Fruit fly (Drosophila melanogaster) whole organism, embryonic: ENCODE measurements around the gene Cep97.

Experiments used
- Bdp1 ChIP-seq: fragments of 200-800 bp; sonication (Bioruptor generic); optimal IDR thresholded peaks from 3 replicates; lab custom pipeline; 2016; ENCODE audit warnings: missing biosample characterization, missing genetic modification characterization
- CG10321 ChIP-seq: fragments of 200-800 bp; sonication (Bioruptor generic); IDR thresholded peaks from 2 replicates; pipeline ENCODE4 v1.3.6; 2022; ENCODE audit warnings: missing biosample characterization, missing genetic modification characterization
- CG10959 ChIP-seq: fragments of 200-800 bp; sonication (Bioruptor generic); IDR thresholded peaks from 2 replicates; pipeline ENCODE4 v1.3.6; 2022; ENCODE audit warnings: missing biosample characterization, missing genetic modification characterization
- CG13287 ChIP-seq: fragments of 200-800 bp; sonication (Bioruptor generic); IDR thresholded peaks from 2 replicates; pipeline ENCODE4 v1.3.6; 2022; ENCODE audit warnings: missing biosample characterization, missing genetic modification characterization; ENCODE audit not compliant: partially characterized antibody
- CG15269 ChIP-seq: fragments of 200-800 bp; sonication (Bioruptor generic); optimal IDR thresholded peaks from 2 replicates; lab custom pipeline; 2018; ENCODE audit warnings: missing biosample characterization, mild to moderate bottlenecking, missing genetic modification characterization, moderate library complexity
- CG1602 ChIP-seq: fragments of 200-800 bp; sonication (Bioruptor generic); optimal IDR thresholded peaks from 3 replicates; lab custom pipeline; 2016; ENCODE audit warnings: missing biosample characterization, missing genetic modification characterization
- CG17829 ChIP-seq: fragments of 200-800 bp; optimal IDR thresholded peaks from 2 replicates; lab custom pipeline; 2019; ENCODE audit warnings: missing biosample characterization, mild to moderate bottlenecking, missing genetic modification characterization, moderate library complexity
- CG30431 ChIP-seq: fragments of 200-800 bp; sonication (Bioruptor generic); optimal IDR thresholded peaks from 2 replicates; lab custom pipeline; 2017; ENCODE audit warnings: missing biosample characterization, missing genetic modification characterization
- CG3065 ChIP-seq: fragments of 200-800 bp; sonication (Bioruptor generic); optimal IDR thresholded peaks from 2 replicates; lab custom pipeline; 2016; ENCODE audit warnings: missing biosample characterization, missing genetic modification characterization
- CG31388 ChIP-seq: fragments of 200-800 bp; sonication (Bioruptor generic); optimal IDR thresholded peaks from 2 replicates; lab custom pipeline; 2016; ENCODE audit warnings: missing biosample characterization, missing genetic modification characterization
- CG34224 ChIP-seq: fragments of 200-800 bp; sonication (Bioruptor generic); IDR thresholded peaks from 3 replicates; pipeline ENCODE4 v1.3.6; 2022; ENCODE audit warnings: missing biosample characterization, missing genetic modification characterization; ENCODE audit not compliant: partially characterized antibody
- CG43689 ChIP-seq: fragments of 200-800 bp; sonication (Bioruptor generic); IDR thresholded peaks from 2 replicates; pipeline ENCODE4 v1.3.6; 2022; ENCODE audit warnings: missing biosample characterization, missing genetic modification characterization
- CG4404 ChIP-seq: fragments of 200-800 bp; sonication (Bioruptor generic); IDR thresholded peaks from 2 replicates; pipeline ENCODE4 v1.3.6; 2022; ENCODE audit warnings: missing biosample characterization, missing genetic modification characterization
- CG6765 ChIP-seq: fragments of 200-800 bp; sonication (Bioruptor generic); optimal IDR thresholded peaks from 3 replicates; lab custom pipeline; 2017; ENCODE audit warnings: missing biosample characterization, mild to moderate bottlenecking, missing genetic modification characterization
- CG6854 ChIP-seq: fragments of 200-800 bp; sonication (Bioruptor generic); optimal IDR thresholded peaks from 3 replicates; lab custom pipeline; 2017; ENCODE audit warnings: missing biosample characterization, mild to moderate bottlenecking, missing genetic modification characterization
- CG7556 ChIP-seq: fragments of 200-800 bp; sonication (Bioruptor generic); optimal IDR thresholded peaks from 2 replicates; lab custom pipeline; 2017; ENCODE audit warnings: missing biosample characterization, mild to moderate bottlenecking, missing genetic modification characterization
- CG7786 ChIP-seq: fragments of 200-800 bp; sonication (Bioruptor generic); optimal IDR thresholded peaks from 2 replicates; lab custom pipeline; 2016; ENCODE audit warnings: missing biosample characterization, missing genetic modification characterization
- CoRest ChIP-seq: fragments of 200-800 bp; sonication (Bioruptor generic); optimal IDR thresholded peaks from 3 replicates; lab custom pipeline; 2018; ENCODE audit warnings: missing biosample characterization, mild to moderate bottlenecking, missing genetic modification characterization, moderate library complexity
- Deaf1 ChIP-seq: fragments of 200-800 bp; optimal IDR thresholded peaks from 3 replicates; lab custom pipeline; 2019; ENCODE audit warnings: missing biosample characterization, mild to moderate bottlenecking, missing genetic modification characterization, moderate library complexity
- Dip2 ChIP-seq: fragments of 200-800 bp; sonication (Bioruptor generic); IDR thresholded peaks from 2 replicates; pipeline ENCODE4 v1.3.6; 2022; ENCODE audit warnings: missing biosample characterization, missing genetic modification characterization
- Dip3 ChIP-seq: fragments of 200-800 bp; sonication (Bioruptor generic); optimal IDR thresholded peaks from 3 replicates; lab custom pipeline; 2016; ENCODE audit warnings: missing biosample characterization, missing genetic modification characterization
- Dp ChIP-seq: fragments of 200-800 bp; sonication (Bioruptor generic); optimal IDR thresholded peaks from 2 replicates; lab custom pipeline; 2018; ENCODE audit warnings: missing biosample characterization, mild to moderate bottlenecking, missing genetic modification characterization, moderate library complexity
- Gsc ChIP-seq: fragments of 200-800 bp; sonication (Bioruptor generic); IDR thresholded peaks from 2 replicates; pipeline ENCODE4 v1.3.6; 2022; ENCODE audit warnings: missing biosample characterization, missing genetic modification characterization
- HHEX ChIP-seq: fragments of 200-800 bp; sonication (Bioruptor generic); optimal IDR thresholded peaks from 3 replicates; lab custom pipeline; 2017; ENCODE audit warnings: missing biosample characterization, mild to moderate bottlenecking, missing genetic modification characterization, missing genetic modification reagents
- Jarid2 ChIP-seq: fragments of 200-800 bp; sonication (Bioruptor generic); optimal IDR thresholded peaks from 3 replicates; lab custom pipeline; 2017; ENCODE audit warnings: mild to moderate bottlenecking, missing biosample characterization, missing genetic modification reagents, missing genetic modification characterization
- Nf-YA ChIP-seq: fragments of 200-800 bp; sonication (Bioruptor generic); IDR thresholded peaks from 2 replicates; pipeline ENCODE4 v1.3.6; 2022; ENCODE audit warnings: missing biosample characterization, missing genetic modification characterization
- Ptx1 ChIP-seq: fragments of 200-800 bp; sonication (Bioruptor generic); IDR thresholded peaks from 2 replicates; pipeline ENCODE4 v1.3.6; 2022; ENCODE audit warnings: missing biosample characterization, missing genetic modification characterization
- Sry-δ ChIP-seq: fragments of 200-800 bp; sonication (Bioruptor generic); optimal IDR thresholded peaks from 2 replicates; lab custom pipeline; 2016; ENCODE audit warnings: missing biosample characterization, missing genetic modification characterization
- bowl ChIP-seq: fragments of 200-800 bp; sonication (Bioruptor generic); IDR thresholded peaks from 2 replicates; pipeline ENCODE4 v1.3.6; 2022; ENCODE audit warnings: missing biosample characterization, missing genetic modification characterization
- cad ChIP-seq: fragments of >200 bp; optimal IDR thresholded peaks from 2 replicates; lab custom pipeline; 2017; ENCODE audit warnings: missing biosample characterization, missing genetic modification characterization
- cg ChIP-seq: fragments of 200-800 bp; sonication (Bioruptor generic); optimal IDR thresholded peaks from 3 replicates; lab custom pipeline; 2019; ENCODE audit warnings: missing biosample characterization, mild to moderate bottlenecking, missing genetic modification characterization, moderate library complexity
- chinmo ChIP-seq: fragments of 200-800 bp; sonication (Bioruptor generic); IDR thresholded peaks from 4 replicates; pipeline ENCODE4 v1.3.6; 2022; ENCODE audit warnings: missing biosample characterization, missing genetic modification characterization; ENCODE audit not compliant: partially characterized antibody
- chm ChIP-seq: fragments of 200-800 bp; sonication (Bioruptor generic); IDR thresholded peaks from 2 replicates; pipeline ENCODE4 v1.3.6; 2022; ENCODE audit warnings: missing biosample characterization, missing genetic modification characterization
- crp ChIP-seq, 2 experiments: fragments of 200-800 bp; sonication (Bioruptor generic); optimal IDR thresholded peaks; 2 replicates in 1 of 2; 3 replicates in 1 of 2; lab custom pipeline; 2017; ENCODE audit warnings: missing biosample characterization in 2 of 2, missing genetic modification characterization in 2 of 2, mild to moderate bottlenecking in 1 of 2, moderate library complexity in 1 of 2
- esg ChIP-seq: fragments of 200-800 bp; sonication (Bioruptor generic); conservative IDR thresholded peaks from 2 replicates; pipeline ENCODE4 v1.3.6; 2022; ENCODE audit warnings: missing biosample characterization, missing genetic modification characterization
- gcm2 ChIP-seq: fragments of 200-800 bp; sonication (Bioruptor generic); optimal IDR thresholded peaks from 2 replicates; lab custom pipeline; 2016; ENCODE audit warnings: missing biosample characterization, missing genetic modification characterization
- grn ChIP-seq: fragments of 200-800 bp; sonication (Bioruptor generic); optimal IDR thresholded peaks from 3 replicates; lab custom pipeline; 2017; ENCODE audit warnings: missing biosample characterization, missing genetic modification characterization
- gro ChIP-seq: fragments of 200-800 bp; sonication (Bioruptor generic); optimal IDR thresholded peaks from 2 replicates; lab custom pipeline; 2016; ENCODE audit warnings: missing biosample characterization, missing genetic modification characterization
- jumu ChIP-seq: fragments of 200-800 bp; sonication (Bioruptor generic); optimal IDR thresholded peaks from 3 replicates; lab custom pipeline; 2016; ENCODE audit warnings: missing biosample characterization, missing genetic modification characterization
- kah ChIP-seq: fragments of 200-800 bp; sonication (Bioruptor generic); optimal IDR thresholded peaks from 2 replicates; lab custom pipeline; 2018; ENCODE audit warnings: missing biosample characterization, mild to moderate bottlenecking, missing genetic modification characterization
- kni ChIP-seq: fragments of 200-800 bp; sonication (Bioruptor generic); optimal IDR thresholded peaks from 3 replicates; lab custom pipeline; 2017; ENCODE audit warnings: mild to moderate bottlenecking, missing biosample characterization, missing genetic modification reagents, missing genetic modification characterization
- row ChIP-seq: fragments of 200-800 bp; sonication (Bioruptor generic); IDR thresholded peaks from 3 replicates; pipeline ENCODE4 v1.3.6; 2022; ENCODE audit warnings: missing biosample characterization, missing genetic modification characterization
- sens ChIP-seq: fragments of 200-800 bp; sonication (Bioruptor generic); peaks from one replicate; lab custom pipeline; 2016; ENCODE audit warnings: missing biosample characterization, missing genetic modification characterization
- sob ChIP-seq: fragments of 200-800 bp; sonication (Bioruptor generic); IDR thresholded peaks from 2 replicates; pipeline ENCODE4 v1.3.6; 2022; ENCODE audit warnings: missing biosample characterization, missing genetic modification characterization
- stwl ChIP-seq: fragments of 200-800 bp; sonication (Bioruptor generic); optimal IDR thresholded peaks from 3 replicates; lab custom pipeline; 2018; ENCODE audit warnings: missing biosample characterization, mild to moderate bottlenecking, missing genetic modification characterization, moderate library complexity
- tin ChIP-seq: fragments of 200-800 bp; sonication (Bioruptor generic); optimal IDR thresholded peaks from 3 replicates; lab custom pipeline; 2016; ENCODE audit warnings: missing biosample characterization, missing genetic modification characterization
- tio ChIP-seq: fragments of 200-800 bp; sonication (Bioruptor generic); optimal IDR thresholded peaks from 2 replicates; lab custom pipeline; 2017; ENCODE audit warnings: missing biosample characterization, missing genetic modification characterization, inconsistent platforms
- trh ChIP-seq: fragments of 200-800 bp; sonication (Bioruptor generic); optimal IDR thresholded peaks from 2 replicates; lab custom pipeline; 2016; ENCODE audit warnings: missing biosample characterization, missing genetic modification characterization
- zen ChIP-seq: fragments of 200-800 bp; sonication (Bioruptor generic); optimal IDR thresholded peaks from 3 replicates; lab custom pipeline; 2018; ENCODE audit warnings: missing biosample characterization, mild to moderate bottlenecking, missing genetic modification characterization, moderate library complexity
- zf30C ChIP-seq: fragments of 200-800 bp; sonication (Bioruptor generic); optimal IDR thresholded peaks from 3 replicates; lab custom pipeline; 2018; ENCODE audit warnings: missing biosample characterization, mild to moderate bottlenecking, missing genetic modification characterization

Gene Cep97

DNA sequence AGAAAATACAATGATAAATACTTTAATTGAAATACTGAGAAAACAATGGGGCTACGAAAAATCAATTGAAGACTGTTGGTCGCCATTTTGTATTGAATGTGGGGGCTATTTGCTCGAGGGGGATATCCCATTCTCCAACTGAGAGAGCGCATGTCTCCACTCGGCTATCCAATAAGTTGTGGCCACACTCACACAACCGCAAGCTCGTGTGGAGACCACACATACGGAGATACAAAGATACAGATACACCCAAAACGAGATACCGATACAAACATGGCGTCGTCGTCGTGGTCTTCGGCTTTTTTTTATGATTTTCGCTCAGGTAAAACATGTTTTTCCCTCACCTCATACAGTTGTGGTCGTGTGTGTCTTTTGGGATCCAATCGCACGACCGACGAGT is 32.3 kb upstream of the Cep97 start (continued):
- TF ChIP-seq grn (GFP tag; lab: Kevin White, UChicago) (peak; percentile 42), zf30C (GFP tag; lab: Kevin White, UChicago) (peak; percentile 5), Deaf1 (tag; lab: Kevin White, UChicago) (peak; percentile 95), CG43689 (GFP tag; lab: Robert Waterston, UW) (no peak), CG10959 (no peak), gcm2 (GFP tag; lab: Kevin White, UChicago) (no peak), CG10321 (GFP tag; lab: Robert Waterston, UW) (0 out of 2 replicates have a peak, but pooled peaks have one; percentile 35), kni (peak; percentile 49), cg (peak; percentile 94), cad (GFP tag; lab: Kevin White, UChicago) (no peak), chinmo (GFP tag; lab: Robert Waterston, UW) (0 out of 4 replicates have a peak, but pooled peaks have one; percentile 66)

- TF ChIP-seq CG10959 (no peak), Dip3 (GFP tag; lab: Kevin White, UChicago) (no peak), sob (no peak), Nf-YA (GFP tag; lab: Robert Waterston, UW) (peak; percentile 85), bowl (GFP tag; lab: Robert Waterston, UW) (no peak), row (GFP tag; lab: Robert Waterston, UW) (no peak), Dp (no peak), CG1602 (GFP tag; lab: Kevin White, UChicago) (no peak), CG3065 (no peak), Ptx1 (GFP tag; lab: Robert Waterston, UW) (no peak), chm (GFP tag; lab: Robert Waterston, UW) (no peak), zf30C (GFP tag; lab: Kevin White, UChicago) (peak; percentile 72), Gsc (GFP tag; lab: Robert Waterston, UW) (no peak), Deaf1 (tag; lab: Kevin White, UChicago) (peak; percentile 97), CG4404 (GFP tag; lab: Robert Waterston, UW) (no peak), CG15269 (tag; lab: Kevin White, UChicago) (no peak), CG30431 (GFP tag; lab: Kevin White, UChicago) (no peak), CG17829 (tag; lab: Kevin White, UChicago) (peak; percentile 36), CG7786 (GFP tag; lab: Kevin White, UChicago) (no peak), CG13287 (no peak; the same call in 1 of the 2 replicates), CG34224 (GFP tag; lab: Robert Waterston, UW) (no peak), sens (peak; percentile 78), esg (GFP tag; lab: Robert Waterston, UW) (no peak), jumu (GFP tag; lab: Kevin White, UChicago) (no peak), Sry-δ (GFP tag; lab: Kevin White, UChicago) (no peak), CG10321 (GFP tag; lab: Robert Waterston, UW) (peak; percentile 79), tin (GFP tag; lab: Kevin White, UChicago) (no peak), kah (GFP tag; lab: Kevin White, UChicago) (no peak), HHEX (GFP tag; lab: Kevin White, UChicago) (no peak), Bdp1 (GFP tag; lab: Kevin White, UChicago) (no peak), CG6765 (no peak), crp (GFP tag; optimal IDR thresholded peaks at IDR 0.05; lab: Kevin White, UChicago) (no peak), CoRest (tag; lab: Kevin White, UChicago) (peak; percentile 5), CG31388 (GFP tag; lab: Kevin White, UChicago) (no peak), tio (GFP tag; lab: Kevin White, UChicago) (no peak), Jarid2 (GFP tag; lab: Kevin White, UChicago) (peak; percentile 72), zen (tag; lab: Kevin White, UChicago) (peak; percentile 87), Dip2 (no peak), stwl (tag; lab: Kevin White, UChicago) (no peak), trh (GFP tag; lab: Kevin White, UChicago) (no peak), CG6854 (GFP tag; lab: Kevin White, UChicago) (no peak), CG7556 (GFP tag; lab: Kevin White, UChicago) (no peak), gro (GFP tag; lab: Kevin White, UChicago) (no peak)
These were observed 31.0 kb upstream of the Cep97 start, which contains the start of gene slp2 for dm6 chr2L:3836440-3836890. Gene slp2 (plus strand): TSS chr2L:3836840.
